Worm (Caenorhabditis elegans): ENCODE results near the gene fat-7.

fat-7 gene

ce11 chrV:7141864-7142263 is 11.1 kb downstream of the fat-7 start, which contains the start of gene ugt-40:
TSS of gene ugt-40 (minus strand) at chrV:7141964.
- TF ChIP-seq attf-3 (GFP tag; conservative IDR thresholded peaks at IDR 0.05) (no peak), B0035.1 (tag; optimal IDR thresholded peaks at IDR 0.05) (no peak), lsy-27 (tag; optimal IDR thresholded peaks at IDR 0.05; ENCODE audit: borderline replicate concordance, insufficient read depth) (no peak), sdz-38 (tag; optimal IDR thresholded peaks at IDR 0.05) (no peak), hmg-1.2 (GFP tag; IDR thresholded peaks at IDR 0.05) (no peak), rec-8 (tag; optimal IDR thresholded peaks at IDR 0.05) (no peak), T07F8.4 (tag; optimal IDR thresholded peaks at IDR 0.05) (no peak), efl-1 (GFP tag; optimal IDR thresholded peaks at IDR 0.05) (no peak), sea-2 (GFP tag; IDR thresholded peaks at IDR 0.05) (no peak), mcd-1 (GFP tag; IDR thresholded peaks at IDR 0.05) (no peak), Y53F4B.3 (GFP tag; IDR thresholded peaks at IDR 0.05) (no peak), snpc-4 (GFP tag; optimal IDR thresholded peaks at IDR 0.05) (no peak), snpc-4 (tag; optimal IDR thresholded peaks at IDR 0.05) (no peak), cebp-1 (GFP tag; IDR thresholded peaks at IDR 0.05) (no peak), cebp-1 (tag; optimal IDR thresholded peaks at IDR 0.05) (no peak), nhr-90 (tag; optimal IDR thresholded peaks at IDR 0.05) (no peak), nhr-120 (GFP tag; IDR thresholded peaks at IDR 0.05) (no peak)

- TF ChIP-seq atf-7 (tag; optimal IDR thresholded peaks at IDR 0.05) (peak; percentile 42), F22D6.2 (tag; optimal IDR thresholded peaks at IDR 0.05) (no peak), mel-28 (tag; optimal IDR thresholded peaks at IDR 0.05; ENCODE audit: borderline replicate concordance) (no peak), hsf-1 (GFP tag; IDR thresholded peaks at IDR 0.05) (no peak), ceh-79 (tag; optimal IDR thresholded peaks at IDR 0.05) (no peak)
Measured at ce11 chrV:7140368-7140767, 12.6 kb downstream of the fat-7 start.

ce11 chrV:7138320-7138719 is 14.6 kb downstream of the fat-7 start, which contains the start of gene str-112:
TSS of gene str-112 (minus strand) at chrV:7138420.
- TF ChIP-seq attf-3 (GFP tag; conservative IDR thresholded peaks at IDR 0.05) (no peak), K12H6.12 (tag; optimal IDR thresholded peaks at IDR 0.05) (no peak), attf-6 (GFP tag; IDR thresholded peaks at IDR 0.05) (no peak), ekl-4 (GFP tag; IDR thresholded peaks at IDR 0.05) (no peak), B0035.1 (tag; optimal IDR thresholded peaks at IDR 0.05) (no peak)

- TF ChIP-seq F49E8.2 (tag; optimal IDR thresholded peaks at IDR 0.05; ENCODE audit: insufficient read depth) (no peak), B0019.2 (GFP tag; conservative IDR thresholded peaks at IDR 0.05) (no peak), him-1 (tag; optimal IDR thresholded peaks at IDR 0.05) (no peak), ceh-91 (GFP tag; IDR thresholded peaks at IDR 0.05) (no peak), ekl-4 (GFP tag; IDR thresholded peaks at IDR 0.05) (no peak), nhr-90 (tag; optimal IDR thresholded peaks at IDR 0.05) (no peak), hsf-1 (GFP tag; IDR thresholded peaks at IDR 0.05) (no peak), F57C9.4 (tag; optimal IDR thresholded peaks at IDR 0.05) (no peak), pha-4 (tag; optimal IDR thresholded peaks at IDR 0.05) (no peak), unc-62 (GFP tag; optimal IDR thresholded peaks at IDR 0.05) (no peak), akir-1 (GFP tag; optimal IDR thresholded peaks at IDR 0.05) (no peak), F57A8.1 (GFP tag; optimal IDR thresholded peaks at IDR 0.05) (no peak), pbrm-1 (GFP tag; IDR thresholded peaks at IDR 0.05) (no peak), athp-1 (tag; optimal IDR thresholded peaks at IDR 0.05) (no peak), snpc-1.3 (tag; optimal IDR thresholded peaks at IDR 0.05; ENCODE audit: insufficient read depth) (no peak), nhr-80 (tag; optimal IDR thresholded peaks at IDR 0.05) (no peak), dpff-1 (tag; optimal IDR thresholded peaks at IDR 0.05) (no peak)
Measured at ce11 chrV:7136859-7137258, 16.1 kb downstream of the fat-7 start.
